Worm (Caenorhabditis elegans) whole organism, young adult: Measurements from ENCODE around the gene nhr-48.

Experiments
- C06A6.2 ChIP-seq: fragments of 200-800 bp; sonication (Bioruptor generic); conservative IDR thresholded peaks from 2 replicates; pipeline ENCODE4 v1.3.6; 2022; ENCODE audit warnings: missing genetic modification characterization, missing compliant biosample characterization
- F33H1.4 ChIP-seq: fragments of 200-800 bp; sonication (Bioruptor generic); IDR thresholded peaks from 2 replicates; pipeline ENCODE4 v1.3.6; 2022; ENCODE audit warnings: missing genetic modification reagents, missing genetic modification characterization, missing compliant biosample characterization
- ZK185.1 ChIP-seq: sonication (generic microtip); optimal IDR thresholded peaks from 2 replicates; lab custom pipeline; 2016; ENCODE audit warnings: mild to moderate bottlenecking, missing genetic modification characterization, missing compliant biosample characterization; ENCODE audit not compliant: poor library complexity, severe bottlenecking
- lag-1 ChIP-seq: fragments of 200-800 bp; sonication (Bioruptor generic); IDR thresholded peaks from 2 replicates; pipeline ENCODE4 v1.3.6; 2022; ENCODE audit warnings: missing genetic modification reagents, missing genetic modification characterization, missing compliant biosample characterization
- lin-40 ChIP-seq: sonication (generic microtip); optimal IDR thresholded peaks from 2 replicates; lab custom pipeline; 2016; ENCODE audit warnings: missing genetic modification characterization, mild to moderate bottlenecking, missing compliant biosample characterization, missing genotype, missing genetic modification reagents
- lin-54 ChIP-seq: fragments of 200-800 bp; sonication (Bioruptor generic); optimal IDR thresholded peaks from 2 replicates; lab custom pipeline; 2018; ENCODE audit warnings: mild to moderate bottlenecking, missing genetic modification characterization, missing compliant biosample characterization
- nfya-2 ChIP-seq: fragments of 200-800 bp; sonication (Bioruptor generic); IDR thresholded peaks from 2 replicates; pipeline ENCODE4 v1.3.6; 2022; ENCODE audit warnings: missing genetic modification reagents, missing genetic modification characterization, missing compliant biosample characterization
- snpc-4 ChIP-seq, 5 experiments: fragments of 150-350 bp in 1 of 5; sonication (generic microtip) in 4 of 5; optimal IDR thresholded peaks; 2 replicates each; lab custom pipeline; 2014 to 2018; ENCODE audit warnings: missing genetic modification characterization in 5 of 5, missing biosample characterization in 3 of 5, antibody characterized with exemption in 2 of 5, mild to moderate bottlenecking in 2 of 5, missing compliant biosample characterization in 2 of 5, missing genotype in 2 of 5, moderate library complexity in 2 of 5, missing genetic modification reagents in 1 of 5
- tlf-1 ChIP-seq: fragments of 200-800 bp; sonication (Bioruptor generic); optimal IDR thresholded peaks from 2 replicates; lab custom pipeline; 2018; ENCODE audit warnings: mild to moderate bottlenecking, missing genetic modification characterization, missing compliant biosample characterization
- unc-130 ChIP-seq: sonication (generic microtip); optimal IDR thresholded peaks from 2 replicates; lab custom pipeline; 2016; ENCODE audit warnings: missing genetic modification reagents, missing genetic modification characterization, missing compliant biosample characterization
- unc-62 ChIP-seq: fragments of 150-350 bp; optimal IDR thresholded peaks from 2 replicates; lab custom pipeline; 2014; ENCODE audit warnings: missing biosample characterization, missing genetic modification reagents, missing genetic modification characterization

DNA sequence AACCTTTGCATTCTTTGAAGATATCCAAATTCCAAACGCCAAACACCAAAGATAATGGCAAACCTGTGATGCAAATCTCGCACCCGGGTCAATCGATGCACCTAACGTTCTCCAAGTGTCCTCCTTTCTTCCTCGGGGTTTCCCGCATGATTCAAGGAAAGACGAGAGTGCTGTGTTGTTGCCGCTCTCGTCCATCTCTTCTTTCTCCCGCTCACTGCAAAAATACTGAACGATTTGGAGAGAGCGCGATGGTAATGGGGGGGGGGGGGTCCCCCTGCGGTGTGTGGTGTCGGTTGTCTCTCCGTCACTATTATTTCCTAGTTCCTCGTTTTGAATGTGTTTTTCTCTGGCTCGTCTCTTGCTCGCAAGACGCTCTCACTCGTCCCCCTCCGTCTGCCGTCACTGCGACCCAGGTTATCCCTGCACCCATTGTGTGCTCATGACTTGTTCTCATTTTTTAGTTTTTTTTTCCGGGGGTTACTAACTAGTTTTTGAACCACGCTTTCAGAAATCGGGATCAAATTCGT, 584 bp upstream of the nhr-48 start:
- TF ChIP-seq unc-62 (peak; percentile 25), unc-130 (GFP tag; lab: Kevin White, UChicago) (no peak), tlf-1 (GFP tag; lab: Kevin White, UChicago) (no peak), lin-40 (tag; lab: Kevin White, UChicago) (peak; percentile 78), lin-54 (peak; percentile 4), ZK185.1 (tag; lab: Kevin White, UChicago) (peak; percentile 29), snpc-4 (GFP tag; optimal IDR thresholded peaks at IDR 0.05; lab: Kevin White, UChicago) (peak; percentile 31), snpc-4 (tag; optimal IDR thresholded peaks at IDR 0.05; lab: Kevin White, UChicago) (peak in 2 of 4 experiments; percentile 38 to 58), nfya-2 (GFP tag; lab: Robert Waterston, UW) (no peak), lag-1 (GFP tag; lab: Robert Waterston, UW) (no peak), C06A6.2 (GFP tag; lab: Robert Waterston, UW) (peak; percentile 77), F33H1.4 (GFP tag; lab: Robert Waterston, UW) (no peak)
